Worm (Caenorhabditis elegans) whole organism, L3 larva: Measurements from ENCODE around the gene dpy-28.
"Not testable (repeated sequence)": the region's sequence is repeated elsewhere in the genome, so short reads cannot be mapped to it uniquely, and the experiment has no call there.

ENCODE experiments used
- R02D3.7 ChIP-seq: fragments of 150-350 bp; optimal IDR thresholded peaks from 2 replicates; lab custom pipeline; 2014; ENCODE audit warnings: missing biosample characterization, missing genetic modification characterization
- ZK546.5 ChIP-seq: sonication (generic microtip); optimal IDR thresholded peaks from 2 replicates; lab custom pipeline; 2017; ENCODE audit warnings: missing biosample characterization, missing genetic modification characterization
- aly-2 ChIP-seq: fragments of 150-350 bp; optimal IDR thresholded peaks from 2 replicates; lab custom pipeline; 2014; ENCODE audit warnings: missing biosample characterization, missing genetic modification characterization
- ceh-28 ChIP-seq: fragments of 150-350 bp; optimal IDR thresholded peaks from 2 replicates; lab custom pipeline; 2014; ENCODE audit warnings: missing biosample characterization, missing genetic modification reagents, missing genetic modification characterization
- ceh-82 ChIP-seq: fragments of 150-350 bp; optimal IDR thresholded peaks from 2 replicates; lab custom pipeline; 2014; ENCODE audit warnings: missing biosample characterization, missing genetic modification characterization
- ceh-9 ChIP-seq: sonication (generic microtip); optimal IDR thresholded peaks from 2 replicates; lab custom pipeline; 2018; ENCODE audit warnings: missing biosample characterization, missing genetic modification characterization
- egl-27 ChIP-seq: sonication (generic microtip); optimal IDR thresholded peaks from 4 replicates; lab custom pipeline; 2017; ENCODE audit warnings: missing biosample characterization, missing genetic modification reagents, missing genetic modification characterization
- elt-2 ChIP-seq: sonication (generic microtip); optimal IDR thresholded peaks from 2 replicates; lab custom pipeline; 2016; ENCODE audit warnings: missing genetic modification reagents, mild to moderate bottlenecking, missing genetic modification characterization, missing compliant biosample characterization
- elt-3 ChIP-seq, 3 experiments: fragments of 150-350 bp in 1 of 3; sonication (generic microtip) in 2 of 3; optimal IDR thresholded peaks; 2 replicates in 2 of 3; 4 replicates in 1 of 3; lab custom pipeline; 2014 to 2017; ENCODE audit warnings: missing biosample characterization in 3 of 3, missing genetic modification characterization in 3 of 3
- eor-1 ChIP-seq, 2 experiments: fragments of 150-350 bp; optimal IDR thresholded peaks; 2 replicates each; lab custom pipeline; 2014 to 2018; ENCODE audit warnings: missing biosample characterization in 2 of 2, missing genetic modification characterization in 2 of 2
- fkh-10 ChIP-seq: sonication (generic microtip); optimal IDR thresholded peaks from 2 replicates; lab custom pipeline; 2017; ENCODE audit warnings: missing biosample characterization, missing genetic modification reagents, missing genetic modification characterization
- fkh-2 ChIP-seq: fragments of 150-350 bp; optimal IDR thresholded peaks from 2 replicates; lab custom pipeline; 2014; ENCODE audit warnings: missing biosample characterization, missing genetic modification reagents, missing genetic modification characterization
- fos-1 ChIP-seq: fragments of 150-350 bp; optimal IDR thresholded peaks from 2 replicates; lab custom pipeline; 2014; ENCODE audit warnings: missing biosample characterization, missing genetic modification characterization
- hmg-11 ChIP-seq: sonication (generic microtip); optimal IDR thresholded peaks from 2 replicates; lab custom pipeline; 2016; ENCODE audit warnings: missing genetic modification characterization, missing compliant biosample characterization
- jun-1 ChIP-seq: fragments of 150-350 bp; optimal IDR thresholded peaks from 2 replicates; lab custom pipeline; 2014; ENCODE audit warnings: missing biosample characterization, missing genetic modification reagents, missing genetic modification characterization
- lin-15B ChIP-seq: fragments of 150-350 bp; optimal IDR thresholded peaks from 2 replicates; lab custom pipeline; 2014; ENCODE audit warnings: missing biosample characterization, missing genetic modification characterization
- lin-39 ChIP-seq: fragments of 150-350 bp; optimal IDR thresholded peaks from 2 replicates; lab custom pipeline; 2018; ENCODE audit warnings: missing biosample characterization, missing genetic modification reagents, missing genetic modification characterization
- mml-1 ChIP-seq: fragments of 150-350 bp; sonication (generic microtip); optimal IDR thresholded peaks from 3 replicates; lab custom pipeline; 2014; ENCODE audit warnings: missing biosample characterization, missing genetic modification characterization
- nfya-1 ChIP-seq: sonication (generic microtip); optimal IDR thresholded peaks from 2 replicates; lab custom pipeline; 2017; ENCODE audit warnings: missing genetic modification characterization, mild to moderate bottlenecking, missing compliant biosample characterization, antibody characterized with exemption, moderate library complexity; ENCODE audit not compliant: insufficient read depth
- nhr-11 ChIP-seq: fragments of 150-350 bp; optimal IDR thresholded peaks from 2 replicates; lab custom pipeline; 2014; ENCODE audit warnings: missing biosample characterization, missing genetic modification characterization
- nhr-12 ChIP-seq: fragments of 150-350 bp; optimal IDR thresholded peaks from 2 replicates; lab custom pipeline; 2014; ENCODE audit warnings: missing biosample characterization, missing genetic modification characterization
- nhr-237 ChIP-seq: fragments of 150-350 bp; optimal IDR thresholded peaks from 2 replicates; lab custom pipeline; 2014; ENCODE audit warnings: missing biosample characterization, missing genetic modification characterization
- nhr-25 ChIP-seq: sonication (generic microtip); optimal IDR thresholded peaks from 2 replicates; lab custom pipeline; 2017; ENCODE audit warnings: missing biosample characterization, missing genetic modification characterization
- nhr-28 ChIP-seq: fragments of 150-350 bp; optimal IDR thresholded peaks from 2 replicates; lab custom pipeline; 2014; ENCODE audit warnings: missing biosample characterization, missing genetic modification characterization
- nhr-43 ChIP-seq: sonication (generic microtip); optimal IDR thresholded peaks from 2 replicates; lab custom pipeline; 2016; ENCODE audit warnings: mild to moderate bottlenecking, missing genetic modification characterization, missing compliant biosample characterization; ENCODE audit not compliant: poor library complexity, severe bottlenecking
- nhr-67 ChIP-seq: fragments of 150-350 bp; optimal IDR thresholded peaks from 2 replicates; lab custom pipeline; 2014; ENCODE audit warnings: missing biosample characterization, missing genetic modification characterization
- nhr-76 ChIP-seq: fragments of 150-350 bp; sonication (generic microtip); optimal IDR thresholded peaks from 5 replicates; lab custom pipeline; 2014; ENCODE audit warnings: missing biosample characterization, missing genetic modification characterization
- nhr-77 ChIP-seq: fragments of 150-350 bp; optimal IDR thresholded peaks from 2 replicates; lab custom pipeline; 2014; ENCODE audit warnings: missing biosample characterization, missing genetic modification characterization
- pha-4 ChIP-seq: fragments of 150-350 bp; optimal IDR thresholded peaks from 2 replicates; lab custom pipeline; 2014; ENCODE audit warnings: missing biosample characterization, missing genetic modification reagents, missing genetic modification characterization
- pqm-1 ChIP-seq: fragments of 150-350 bp; optimal IDR thresholded peaks from 2 replicates; lab custom pipeline; 2017; ENCODE audit warnings: missing biosample characterization, missing genetic modification characterization, inconsistent platforms
- sea-2 ChIP-seq: fragments of 150-350 bp; sonication (generic microtip); optimal IDR thresholded peaks from 4 replicates; lab custom pipeline; 2014; ENCODE audit warnings: missing biosample characterization, missing genetic modification reagents, missing genetic modification characterization
- skn-1 ChIP-seq: fragments of 150-350 bp; optimal IDR thresholded peaks from 2 replicates; lab custom pipeline; 2014; ENCODE audit warnings: missing biosample characterization, missing genetic modification characterization
- snpc-4 ChIP-seq: fragments of 150-350 bp; optimal IDR thresholded peaks from 2 replicates; lab custom pipeline; 2014; ENCODE audit warnings: missing biosample characterization, missing genetic modification characterization
- tbx-2 ChIP-seq: sonication (generic microtip); optimal IDR thresholded peaks from 2 replicates; lab custom pipeline; 2016; ENCODE audit warnings: mild to moderate bottlenecking, missing genetic modification characterization, missing compliant biosample characterization
- zag-1 ChIP-seq: fragments of 150-350 bp; optimal IDR thresholded peaks from 2 replicates; lab custom pipeline; 2014; ENCODE audit warnings: missing biosample characterization, missing genetic modification characterization

Gene dpy-28

ce11 chrIII:10805172-10805571 lies 42.2 kb downstream of the dpy-28 start:
- TF ChIP-seq nfya-1 (tag; lab: Kevin White, UChicago) (peak; percentile 95), nhr-25 (tag; lab: Kevin White, UChicago) (no peak), eor-1 (tag; optimal IDR thresholded peaks at IDR 0.05; lab: Kevin White, UChicago) (no peak)
- TF ChIP-seq, all 47 proteins: peak for 1

ce11 chrIII:10805625-10806024 lies 42.7 kb downstream of the dpy-28 start, which contains the start of gene klp-7:
Gene klp-7 (plus strand): TSS chrIII:10805925.
- TF ChIP-seq ceh-9; nfya-1 (tag; lab: Kevin White, UChicago); sea-2 (GFP tag; lab: Kevin White, UChicago): not testable (repeated sequence)

ce11 chrIII:10806821-10807220 lies 43.9 kb downstream of the dpy-28 start:
- TF ChIP-seq ceh-9 = no peak
- TF ChIP-seq nhr-76 (tag; lab: Kevin White, UChicago) = no peak
- no peak for TF ChIP-seq skn-1 (tag; lab: Kevin White, UChicago)
- no peak for TF ChIP-seq fos-1 (tag; lab: Kevin White, UChicago)
- no peak for TF ChIP-seq lin-39
- no peak for TF ChIP-seq zag-1 (tag; lab: Kevin White, UChicago)
- TF ChIP-seq nhr-77 (tag; lab: Kevin White, UChicago) = no peak
- TF ChIP-seq elt-2 (tag; lab: Kevin White, UChicago) = no peak
- no peak for TF ChIP-seq eor-1 (tag; optimal IDR thresholded peaks at IDR 0.05; lab: Kevin White, UChicago)
- no peak for TF ChIP-seq elt-3 (tag; optimal IDR thresholded peaks at IDR 0.05; lab: Kevin White, UChicago)
- no peak for TF ChIP-seq nhr-11 (tag; lab: Kevin White, UChicago)
- no peak for TF ChIP-seq snpc-4

- TF ChIP-seq pha-4 (tag; lab: Kevin White, UChicago) = no peak
- TF ChIP-seq snpc-4 = no peak
- no peak for TF ChIP-seq R02D3.7 (tag; lab: Kevin White, UChicago)
- TF ChIP-seq aly-2 (tag; lab: Kevin White, UChicago) = no peak
- TF ChIP-seq jun-1 (tag; lab: Kevin White, UChicago) = no peak
- no peak for TF ChIP-seq lin-39
- no peak for TF ChIP-seq sea-2 (GFP tag; lab: Kevin White, UChicago)
- TF ChIP-seq fkh-10 (GFP tag; lab: Kevin White, UChicago) = no peak
- TF ChIP-seq nhr-43 (tag; lab: Kevin White, UChicago) = no peak
- no peak for TF ChIP-seq fkh-2
- no peak for TF ChIP-seq eor-1 (tag; optimal IDR thresholded peaks at IDR 0.05; lab: Kevin White, UChicago)
Measured at ce11 chrIII:10807236-10807635, 44.3 kb downstream of the dpy-28 start.

ce11 chrIII:10807956-10808355 lies 45.0 kb downstream of the dpy-28 start:
- TF ChIP-seq nhr-28 (tag; lab: Kevin White, UChicago) (no peak), nhr-237 (tag; lab: Kevin White, UChicago) (no peak), elt-2 (tag; lab: Kevin White, UChicago) (peak; percentile 0), pqm-1 (tag; lab: Kevin White, UChicago) (no peak), hmg-11 (tag; lab: Kevin White, UChicago) (peak; percentile 83), ZK546.5 (tag; lab: Kevin White, UChicago) (no peak), fos-1 (tag; lab: Kevin White, UChicago) (no peak), fkh-10 (GFP tag; lab: Kevin White, UChicago) (no peak), nhr-25 (tag; lab: Kevin White, UChicago) (no peak), nfya-1 (tag; lab: Kevin White, UChicago) (peak; percentile 42), pha-4 (tag; lab: Kevin White, UChicago) (no peak), nhr-77 (tag; lab: Kevin White, UChicago) (no peak), tbx-2 (tag; lab: Kevin White, UChicago) (no peak), nhr-12 (tag; lab: Kevin White, UChicago) (no peak), egl-27 (tag; lab: Kevin White, UChicago) (no peak), ceh-28 (tag; lab: Kevin White, UChicago) (no peak), lin-15B (peak; percentile 42), lin-39 (peak; percentile 66), ceh-82 (no peak), mml-1 (tag; lab: Kevin White, UChicago) (no peak), nhr-67 (tag; lab: Kevin White, UChicago) (no peak), jun-1 (tag; lab: Kevin White, UChicago) (no peak)
